Worm (Caenorhabditis elegans): Measurements from ENCODE around the gene srx-56.
"Not testable (repeated sequence)": the region's sequence is repeated elsewhere in the genome, so short reads cannot be mapped to it uniquely, and the experiment has no call there.

srx-56 gene

ce11 chrV:7339831-7340230 lies 34.4 kb upstream of the srx-56 start, which contains the start of gene srh-187 (continued):
- TF ChIP-seq tlf-1 (GFP tag; optimal IDR thresholded peaks at IDR 0.05) (no peak), egl-44 (GFP tag; IDR thresholded peaks at IDR 0.05) (no peak)

ce11 chrV:7341942-7342341 lies 32.2 kb upstream of the srx-56 start, which contains the start of the genes nhr-263 and nhr-148:
Gene nhr-263 (minus strand): TSS chrV:7342042.
Gene nhr-148 (plus strand): TSS chrV:7342156.
- TF ChIP-seq gei-17 (GFP tag; optimal IDR thresholded peaks at IDR 0.05) (no peak), tlf-1 (GFP tag; optimal IDR thresholded peaks at IDR 0.05) (no peak), Y56A3A.18 (GFP tag; IDR thresholded peaks at IDR 0.05) (no peak), lin-26 (GFP tag; IDR thresholded peaks at IDR 0.05) (no peak), sea-2 (GFP tag; IDR thresholded peaks at IDR 0.05) (no peak), F33H1.4 (GFP tag; IDR thresholded peaks at IDR 0.05) (no peak), F37B4.10 (GFP tag; IDR thresholded peaks at IDR 0.05) (no peak), Y79H2A.3 (GFP tag; conservative IDR thresholded peaks at IDR 0.05) (no peak), aptf-2 (GFP tag; conservative IDR thresholded peaks at IDR 0.05) (no peak)

ce11 chrV:7343522-7343921 lies 30.7 kb upstream of the srx-56 start, which contains the start of gene srh-244:
Gene srh-244 (plus strand): TSS chrV:7343822.
- TF ChIP-seq ztf-22 (GFP tag; optimal IDR thresholded peaks at IDR 0.05) (no peak), madf-3 (GFP tag; IDR thresholded peaks at IDR 0.05) (no peak), ztf-25 (GFP tag; IDR thresholded peaks at IDR 0.05) (no peak), ets-4 (GFP tag; optimal IDR thresholded peaks at IDR 0.05) (no peak), atf-7 (tag; optimal IDR thresholded peaks at IDR 0.05) (no peak), gei-17 (GFP tag; optimal IDR thresholded peaks at IDR 0.05) (no peak), B0336.3 (GFP tag; IDR thresholded peaks at IDR 0.05) (no peak), ekl-4 (GFP tag; IDR thresholded peaks at IDR 0.05) (no peak), B0261.1 (tag; optimal IDR thresholded peaks at IDR 0.05) (no peak)

ce11 chrV:7345494-7345893 lies 28.7 kb upstream of the srx-56 start, which contains the start of gene nhr-147:
Gene nhr-147 (plus strand): TSS chrV:7345794.
- not testable (repeated sequence) for TF ChIP-seq cebp-1 (GFP tag; IDR thresholded peaks at IDR 0.05); cebp-1 (tag; optimal IDR thresholded peaks at IDR 0.05); K12H6.12 (tag; optimal IDR thresholded peaks at IDR 0.05); F22D6.2 (tag; optimal IDR thresholded peaks at IDR 0.05)

- TF ChIP-seq lin-54 (GFP tag; optimal IDR thresholded peaks at IDR 0.05): no peak
- TF ChIP-seq madf-6 (GFP tag; IDR thresholded peaks at IDR 0.05): no peak
- TF ChIP-seq sptf-2 (GFP tag; optimal IDR thresholded peaks at IDR 0.05): no peak
- no peak for TF ChIP-seq lir-1 (GFP tag; conservative IDR thresholded peaks at IDR 0.05)
- TF ChIP-seq F57C9.4 (tag; optimal IDR thresholded peaks at IDR 0.05): no peak
- no peak for TF ChIP-seq Y95B8A.8 (GFP tag; IDR thresholded peaks at IDR 0.05)
- TF ChIP-seq F52B5.7 (tag; optimal IDR thresholded peaks at IDR 0.05): no peak
- TF ChIP-seq madf-10 (tag; optimal IDR thresholded peaks at IDR 0.05): no peak
- TF ChIP-seq akir-1 (GFP tag; optimal IDR thresholded peaks at IDR 0.05): no peak
- TF ChIP-seq snpc-1.1 (tag; optimal IDR thresholded peaks at IDR 0.05; ENCODE audit: insufficient read depth): no peak
- TF ChIP-seq lsy-27 (tag; optimal IDR thresholded peaks at IDR 0.05; ENCODE audit: borderline replicate concordance, insufficient read depth): no peak
- no peak for TF ChIP-seq lin-26 (GFP tag; IDR thresholded peaks at IDR 0.05)
These were observed 24.6 kb upstream of the srx-56 start, which contains the start of gene nhr-149 for ce11 chrV:7349541-7349940. Gene nhr-149 (minus strand): TSS chrV:7349641.

Data from whole organism, young adult.